Worm (Caenorhabditis elegans) whole organism, late embryonic: ENCODE measurements around the gene F45F2.10.

Source experiments
- C38D4.7 ChIP-seq: fragments of 200-800 bp; sonication (Bioruptor generic); optimal IDR thresholded peaks from 2 replicates; lab custom pipeline; 2018; ENCODE audit warnings: mild to moderate bottlenecking, missing genetic modification characterization, moderate library complexity, missing compliant biosample characterization
- F13H6.1 ChIP-seq: sonication (generic microtip); optimal IDR thresholded peaks from 2 replicates; lab custom pipeline; 2016; ENCODE audit warnings: missing genetic modification characterization, missing compliant biosample characterization
- ama-1 ChIP-seq: fragments of 150-350 bp; optimal IDR thresholded peaks from 2 replicates; lab custom pipeline; 2014
- elt-2 ChIP-seq: sonication (generic microtip); optimal IDR thresholded peaks from 2 replicates; lab custom pipeline; 2016; ENCODE audit warnings: missing genetic modification reagents, missing genetic modification characterization, missing compliant biosample characterization
- ets-4 ChIP-seq: sonication (generic microtip); optimal IDR thresholded peaks from 2 replicates; lab custom pipeline; 2016; ENCODE audit warnings: missing genetic modification characterization, missing compliant biosample characterization
- gmeb-2 ChIP-seq: sonication (generic microtip); optimal IDR thresholded peaks from 2 replicates; lab custom pipeline; 2016; ENCODE audit warnings: missing genetic modification characterization, inconsistent platforms, missing compliant biosample characterization
- madf-2 ChIP-seq: sonication (generic microtip); optimal IDR thresholded peaks from 2 replicates; lab custom pipeline; 2017; ENCODE audit warnings: missing genetic modification characterization, missing compliant biosample characterization
- pqm-1 ChIP-seq: sonication (generic microtip); optimal IDR thresholded peaks from 2 replicates; lab custom pipeline; 2016; ENCODE audit warnings: missing genetic modification characterization, missing compliant biosample characterization
- pros-1 ChIP-seq: fragments of 150-350 bp; optimal IDR thresholded peaks from 2 replicates; lab custom pipeline; 2014; ENCODE audit warnings: missing biosample characterization, missing genetic modification reagents, missing genetic modification characterization
- unc-86 ChIP-seq: sonication (generic microtip); optimal IDR thresholded peaks from 2 replicates; lab custom pipeline; 2016; ENCODE audit warnings: missing genetic modification characterization, missing compliant biosample characterization

ce11 chrV:8533916-8534315 is 15.2 kb upstream of the F45F2.10 start:
- TF ChIP-seq pqm-1 (tag; lab: Kevin White, UChicago) = no peak
- no peak for TF ChIP-seq madf-2 (tag; lab: Kevin White, UChicago)
- no peak for TF ChIP-seq C38D4.7 (GFP tag; lab: Kevin White, UChicago)
- no peak for TF ChIP-seq unc-86
- no peak for TF ChIP-seq F13H6.1 (tag; lab: Kevin White, UChicago)
- TF ChIP-seq elt-2 = no peak
- TF ChIP-seq pros-1 (tag; lab: Kevin White, UChicago) = no peak
- TF ChIP-seq ets-4 (tag; lab: Kevin White, UChicago) = no peak
- no peak for TF ChIP-seq ama-1 (lab: Kevin White, UChicago)
- no peak for TF ChIP-seq gmeb-2 (tag; lab: Kevin White, UChicago)
